Worm (Caenorhabditis elegans) whole organism, L2 larva: ENCODE results near the gene F10G7.9.

ENCODE experiments used
- aly-2 ChIP-seq: fragments of 150-350 bp; optimal IDR thresholded peaks from 2 replicates; lab custom pipeline; 2014; ENCODE audit warnings: missing biosample characterization, missing genetic modification characterization
- ceh-82 ChIP-seq: fragments of 150-350 bp; optimal IDR thresholded peaks from 2 replicates; lab custom pipeline; 2014; ENCODE audit warnings: missing biosample characterization, missing genetic modification characterization
- elt-1 ChIP-seq: fragments of 150-350 bp; optimal IDR thresholded peaks from 2 replicates; lab custom pipeline; 2014; ENCODE audit warnings: missing biosample characterization, missing genetic modification characterization
- elt-3 ChIP-seq: sonication (generic microtip); optimal IDR thresholded peaks from 2 replicates; lab custom pipeline; 2017; ENCODE audit warnings: missing biosample characterization, missing genetic modification characterization
- lin-11 ChIP-seq: fragments of 150-350 bp; sonication (generic microtip); optimal IDR thresholded peaks from 2 replicates; lab custom pipeline; 2014; ENCODE audit warnings: missing biosample characterization, missing genetic modification characterization, inconsistent platforms, mixed read lengths
- lin-39 ChIP-seq: fragments of 150-350 bp; optimal IDR thresholded peaks from 2 replicates; lab custom pipeline; 2014; ENCODE audit warnings: missing biosample characterization, missing genetic modification reagents, missing genetic modification characterization
- mbf-1 ChIP-seq: sonication (generic microtip); optimal IDR thresholded peaks from 2 replicates; lab custom pipeline; 2017; ENCODE audit warnings: missing biosample characterization, missing genetic modification characterization
- nhr-11 ChIP-seq: fragments of 150-350 bp; optimal IDR thresholded peaks from 2 replicates; lab custom pipeline; 2014; ENCODE audit warnings: missing biosample characterization, missing genetic modification characterization
- nhr-12 ChIP-seq: fragments of 150-350 bp; optimal IDR thresholded peaks from 2 replicates; lab custom pipeline; 2014; ENCODE audit warnings: missing biosample characterization, missing genetic modification characterization
- nhr-77 ChIP-seq: fragments of 150-350 bp; optimal IDR thresholded peaks from 2 replicates; lab custom pipeline; 2014; ENCODE audit warnings: missing biosample characterization, missing genetic modification characterization
- snpc-4 ChIP-seq: fragments of 150-350 bp; optimal IDR thresholded peaks from 2 replicates; lab custom pipeline; 2014; ENCODE audit warnings: missing biosample characterization, missing genetic modification characterization

DNA sequence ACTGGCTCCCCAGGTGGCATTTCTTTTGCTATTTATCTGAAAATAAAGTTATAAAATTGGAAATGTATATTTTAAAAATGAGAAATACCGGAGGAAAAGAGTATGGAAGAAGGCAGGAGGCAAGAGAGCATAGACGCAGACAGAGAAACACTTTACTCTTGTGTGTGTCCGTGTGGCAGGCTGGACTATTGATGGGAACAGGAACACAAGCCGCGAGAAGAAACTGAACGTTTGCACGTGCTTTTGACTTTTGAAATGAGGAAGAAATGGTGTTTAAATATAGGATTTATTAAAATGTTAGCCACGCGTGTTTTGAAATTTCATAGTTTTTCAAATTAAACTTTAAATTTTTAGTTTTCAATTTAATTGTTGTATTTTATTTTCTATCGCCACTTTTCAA, 19.8 kb upstream of the F10G7.9 start, which contains the start of gene F10G7.10:
- no peak for TF ChIP-seq lin-39 (tag; lab: Kevin White, UChicago)
- no peak for TF ChIP-seq nhr-11 (tag; lab: Kevin White, UChicago)
- no peak for TF ChIP-seq elt-3 (tag; lab: Kevin White, UChicago)
- no peak for TF ChIP-seq nhr-77 (tag; lab: Kevin White, UChicago)
- no peak for TF ChIP-seq nhr-12 (tag; lab: Kevin White, UChicago)
- no peak for TF ChIP-seq lin-11 (tag; lab: Kevin White, UChicago)
- TF ChIP-seq aly-2 (tag; lab: Kevin White, UChicago): no peak
- no peak for TF ChIP-seq ceh-82 (tag; lab: Kevin White, UChicago)
- no peak for TF ChIP-seq mbf-1 (tag; lab: Kevin White, UChicago)
- no peak for TF ChIP-seq elt-1
- no peak for TF ChIP-seq snpc-4
